Fruit fly (Drosophila melanogaster) whole organism, embryonic: ENCODE data around the gene CG46456.

Experiments used
- ATbp ChIP-seq: fragments of 200-800 bp; sonication (Bioruptor generic); optimal IDR thresholded peaks from 2 replicates; lab custom pipeline; 2017; ENCODE audit warnings: missing biosample characterization, mild to moderate bottlenecking, missing genetic modification characterization, missing genetic modification reagents
- Atf-2 ChIP-seq: fragments of 200-800 bp; sonication (Bioruptor generic); optimal IDR thresholded peaks from 2 replicates; lab custom pipeline; 2016; ENCODE audit warnings: missing biosample characterization, missing genetic modification characterization
- CG10147 ChIP-seq: fragments of 200-800 bp; sonication (Bioruptor generic); optimal IDR thresholded peaks from 2 replicates; lab custom pipeline; 2019; ENCODE audit warnings: missing biosample characterization, mild to moderate bottlenecking, missing genetic modification characterization, moderate library complexity
- CG10366 ChIP-seq: fragments of 200-800 bp; sonication (Bioruptor generic); IDR thresholded peaks from 2 replicates; pipeline ENCODE4 v1.3.6; 2022; ENCODE audit warnings: missing biosample characterization, missing genetic modification characterization
- CG10462 ChIP-seq: fragments of 200-800 bp; sonication (Bioruptor generic); optimal IDR thresholded peaks from 2 replicates; lab custom pipeline; 2016; ENCODE audit warnings: missing biosample characterization, missing genetic modification characterization
- CG10543 ChIP-seq: fragments of 200-800 bp; sonication (Bioruptor generic); optimal IDR thresholded peaks from 3 replicates; lab custom pipeline; 2017; ENCODE audit warnings: missing biosample characterization, mild to moderate bottlenecking, missing genetic modification characterization, moderate library complexity
- CG11560 ChIP-seq: fragments of 200-800 bp; sonication (Bioruptor generic); IDR thresholded peaks from 3 replicates; pipeline ENCODE4 v1.3.6; 2022; ENCODE audit warnings: missing biosample characterization, missing genetic modification characterization
- CG12299 ChIP-seq: fragments of 200-800 bp; sonication (Bioruptor generic); optimal IDR thresholded peaks from 2 replicates; lab custom pipeline; 2018; ENCODE audit warnings: missing biosample characterization, mild to moderate bottlenecking, missing genetic modification characterization
- CG14050 ChIP-seq: fragments of 200-800 bp; sonication (Bioruptor generic); IDR thresholded peaks from 3 replicates; pipeline ENCODE4 v1.3.6; 2022; ENCODE audit warnings: missing biosample characterization, missing genetic modification characterization
- CG14667 ChIP-seq: fragments of 200-800 bp; sonication (Bioruptor generic); IDR thresholded peaks from 2 replicates; pipeline ENCODE4 v1.3.6; 2022; ENCODE audit warnings: missing biosample characterization, missing genetic modification characterization
- CG15269 ChIP-seq: fragments of 200-800 bp; sonication (Bioruptor generic); optimal IDR thresholded peaks from 2 replicates; lab custom pipeline; 2018; ENCODE audit warnings: missing biosample characterization, mild to moderate bottlenecking, missing genetic modification characterization, moderate library complexity
- CG17328 ChIP-seq: fragments of 200-800 bp; sonication (Bioruptor generic); IDR thresholded peaks from 2 replicates; pipeline ENCODE4 v1.3.6; 2022; ENCODE audit warnings: missing biosample characterization, missing genetic modification characterization
- CG17359 ChIP-seq: fragments of 200-800 bp; sonication (Bioruptor generic); optimal IDR thresholded peaks from 3 replicates; lab custom pipeline; 2018; ENCODE audit warnings: missing biosample characterization, mild to moderate bottlenecking, missing genetic modification characterization, moderate library complexity
- CG18011 ChIP-seq: fragments of 200-800 bp; sonication (Bioruptor generic); optimal IDR thresholded peaks from 2 replicates; lab custom pipeline; 2017; ENCODE audit warnings: missing biosample characterization, missing genetic modification characterization, mild to moderate bottlenecking, moderate library complexity, missing genotype
- CG1832 ChIP-seq: fragments of 200-800 bp; sonication (Bioruptor generic); optimal IDR thresholded peaks from 2 replicates; lab custom pipeline; 2017; ENCODE audit warnings: missing biosample characterization, mild to moderate bottlenecking, missing genetic modification characterization, inconsistent platforms
- CG2116 ChIP-seq: fragments of 200-800 bp; sonication (Bioruptor generic); optimal IDR thresholded peaks from 3 replicates; lab custom pipeline; 2018; ENCODE audit warnings: missing biosample characterization, mild to moderate bottlenecking, missing genetic modification characterization
- CG2678 ChIP-seq: fragments of 200-800 bp; sonication (Bioruptor generic); optimal IDR thresholded peaks from 3 replicates; lab custom pipeline; 2019; ENCODE audit warnings: missing biosample characterization, mild to moderate bottlenecking, missing genetic modification characterization, moderate library complexity
- CG30403 ChIP-seq: fragments of 200-800 bp; sonication (Bioruptor generic); optimal IDR thresholded peaks from 3 replicates; lab custom pipeline; 2016; ENCODE audit warnings: missing biosample characterization, missing genetic modification characterization
- CG31388 ChIP-seq: fragments of 200-800 bp; sonication (Bioruptor generic); optimal IDR thresholded peaks from 2 replicates; lab custom pipeline; 2016; ENCODE audit warnings: missing biosample characterization, missing genetic modification characterization
- CG3407 ChIP-seq: fragments of 200-800 bp; sonication (Bioruptor generic); optimal IDR thresholded peaks from 2 replicates; lab custom pipeline; 2018; ENCODE audit warnings: missing biosample characterization, mild to moderate bottlenecking, missing genetic modification characterization
- CG3995 ChIP-seq: fragments of 200-800 bp; sonication (Bioruptor generic); optimal IDR thresholded peaks from 3 replicates; lab custom pipeline; 2016; ENCODE audit warnings: missing biosample characterization, missing genetic modification characterization
- CG4707 ChIP-seq: fragments of 200-800 bp; sonication (Bioruptor generic); optimal IDR thresholded peaks from 2 replicates; lab custom pipeline; 2018; ENCODE audit warnings: missing biosample characterization, mild to moderate bottlenecking, missing genetic modification characterization, moderate library complexity
- CG5245 ChIP-seq: fragments of 200-800 bp; sonication (Bioruptor generic); optimal IDR thresholded peaks from 3 replicates; lab custom pipeline; 2016; ENCODE audit warnings: missing biosample characterization, missing genetic modification characterization
- CG6272 ChIP-seq: fragments of 200-800 bp; sonication (Bioruptor generic); IDR thresholded peaks from 2 replicates; pipeline ENCODE4 v1.3.6; 2022; ENCODE audit warnings: missing biosample characterization, missing genetic modification characterization
- CG6683 ChIP-seq: fragments of 200-800 bp; sonication (Bioruptor generic); optimal IDR thresholded peaks from 2 replicates; lab custom pipeline; 2017; ENCODE audit warnings: missing biosample characterization, mild to moderate bottlenecking, missing genetic modification characterization, missing genetic modification reagents
- CG7556 ChIP-seq: fragments of 200-800 bp; sonication (Bioruptor generic); optimal IDR thresholded peaks from 2 replicates; lab custom pipeline; 2017; ENCODE audit warnings: missing biosample characterization, mild to moderate bottlenecking, missing genetic modification characterization
- CG7839 ChIP-seq: fragments of 200-800 bp; sonication (Bioruptor generic); optimal IDR thresholded peaks from 3 replicates; lab custom pipeline; 2018; ENCODE audit warnings: missing biosample characterization, mild to moderate bottlenecking, missing genetic modification characterization, moderate library complexity
- CG9215 ChIP-seq: fragments of 200-800 bp; sonication (Bioruptor generic); IDR thresholded peaks from 2 replicates; pipeline ENCODE4 v1.3.6; 2022; ENCODE audit warnings: missing biosample characterization, missing genetic modification characterization
- CHES-1-like ChIP-seq: fragments of 200-800 bp; sonication (Bioruptor generic); optimal IDR thresholded peaks from 2 replicates; lab custom pipeline; 2016; ENCODE audit warnings: missing biosample characterization, missing genetic modification characterization
- Dek ChIP-seq: fragments of 200-800 bp; sonication (Bioruptor generic); optimal IDR thresholded peaks from 3 replicates; lab custom pipeline; 2019; ENCODE audit warnings: missing biosample characterization, mild to moderate bottlenecking, missing genetic modification characterization, moderate library complexity
- Dfd ChIP-seq, 2 experiments: fragments of >200 bp; optimal IDR thresholded peaks; 2 replicates each; lab custom pipeline; 2017; ENCODE audit warnings: missing biosample characterization in 2 of 2, missing genetic modification characterization in 2 of 2
- Ets65A ChIP-seq: fragments of 200-800 bp; sonication (Bioruptor generic); peaks from one replicate; lab custom pipeline; 2016; ENCODE audit warnings: missing biosample characterization, missing genetic modification characterization
- Fer1 ChIP-seq: fragments of 200-800 bp; sonication (Bioruptor generic); optimal IDR thresholded peaks from 2 replicates; lab custom pipeline; 2017; ENCODE audit warnings: missing biosample characterization, mild to moderate bottlenecking, missing genetic modification characterization
- Hmx ChIP-seq: fragments of 200-800 bp; sonication (Bioruptor generic); optimal IDR thresholded peaks from 2 replicates; lab custom pipeline; 2016; ENCODE audit warnings: missing biosample characterization, missing genetic modification characterization
- Med ChIP-seq: fragments of 200-800 bp; sonication (Bioruptor generic); peaks from one replicate; lab custom pipeline; 2016; ENCODE audit warnings: missing biosample characterization, missing genetic modification characterization, mild to moderate bottlenecking, inconsistent platforms, moderate library complexity
- Mrtf ChIP-seq: fragments of 200-800 bp; sonication (Bioruptor generic); IDR thresholded peaks from 3 replicates; pipeline ENCODE4 v1.3.6; 2022; ENCODE audit warnings: missing biosample characterization, missing genetic modification characterization
- NfI ChIP-seq: fragments of 200-800 bp; sonication (Bioruptor generic); optimal IDR thresholded peaks from 3 replicates; lab custom pipeline; 2018; ENCODE audit warnings: missing biosample characterization, mild to moderate bottlenecking, missing genetic modification characterization, moderate library complexity
- PHDP ChIP-seq: fragments of 200-800 bp; sonication (Bioruptor generic); optimal IDR thresholded peaks from 3 replicates; lab custom pipeline; 2018; ENCODE audit warnings: missing biosample characterization, mild to moderate bottlenecking, missing genetic modification characterization, moderate library complexity
- Sox102F ChIP-seq: fragments of 200-800 bp; sonication (Bioruptor generic); optimal IDR thresholded peaks from 2 replicates; lab custom pipeline; 2018; ENCODE audit warnings: missing biosample characterization, mild to moderate bottlenecking, missing genetic modification characterization, moderate library complexity
- Xbp1 ChIP-seq: fragments of 200-800 bp; sonication (Bioruptor generic); optimal IDR thresholded peaks from 3 replicates; lab custom pipeline; 2016; ENCODE audit warnings: missing biosample characterization, mild to moderate bottlenecking, missing genetic modification characterization
- ac ChIP-seq: fragments of 200-800 bp; sonication (Bioruptor generic); optimal IDR thresholded peaks from 3 replicates; lab custom pipeline; 2017; ENCODE audit warnings: missing biosample characterization, mild to moderate bottlenecking, missing genetic modification characterization
- danr ChIP-seq: fragments of 200-800 bp; sonication (Bioruptor generic); IDR thresholded peaks from 2 replicates; pipeline ENCODE4 v1.3.6; 2022; ENCODE audit warnings: missing biosample characterization, missing genetic modification characterization
- eyg ChIP-seq: fragments of 200-800 bp; sonication (Bioruptor generic); optimal IDR thresholded peaks from 3 replicates; lab custom pipeline; 2016; ENCODE audit warnings: missing biosample characterization, missing genetic modification characterization
- gem ChIP-seq: fragments of 200-800 bp; sonication (Bioruptor generic); optimal IDR thresholded peaks from 2 replicates; lab custom pipeline; 2019; ENCODE audit warnings: missing biosample characterization, mild to moderate bottlenecking, missing genetic modification characterization, moderate library complexity
- grn ChIP-seq: fragments of 200-800 bp; sonication (Bioruptor generic); optimal IDR thresholded peaks from 3 replicates; lab custom pipeline; 2017; ENCODE audit warnings: missing biosample characterization, missing genetic modification characterization
- nmo ChIP-seq: fragments of 200-800 bp; sonication (Bioruptor generic); optimal IDR thresholded peaks from 2 replicates; lab custom pipeline; 2018; ENCODE audit warnings: missing biosample characterization, mild to moderate bottlenecking, missing genetic modification characterization, moderate library complexity
- psq ChIP-seq: fragments of 200-800 bp; sonication (Bioruptor generic); optimal IDR thresholded peaks from 2 replicates; lab custom pipeline; 2017; ENCODE audit warnings: missing biosample characterization, missing genetic modification characterization
- pzg ChIP-seq: fragments of 200-800 bp; sonication (Bioruptor generic); optimal IDR thresholded peaks from 3 replicates; lab custom pipeline; 2018; ENCODE audit warnings: missing biosample characterization, mild to moderate bottlenecking, missing genetic modification characterization, moderate library complexity
- seq ChIP-seq: fragments of 200-800 bp; sonication (Bioruptor generic); IDR thresholded peaks from 2 replicates; pipeline ENCODE4 v1.3.6; 2022; ENCODE audit warnings: missing biosample characterization, missing genetic modification characterization
- tio ChIP-seq: fragments of 200-800 bp; sonication (Bioruptor generic); optimal IDR thresholded peaks from 2 replicates; lab custom pipeline; 2017; ENCODE audit warnings: missing biosample characterization, missing genetic modification characterization, inconsistent platforms

The CG46456 gene

dm6 chr3L:5365164-5365879, 10.2 kb upstream of the CG46456 start (continued):
- TF ChIP-seq PHDP (tag; lab: Kevin White, UChicago) = peak; percentile 41
- TF ChIP-seq Med = peak; percentile 80
- peak; percentile 60 for TF ChIP-seq CG7839 (tag; lab: Kevin White, UChicago)
- TF ChIP-seq CG10147 (GFP tag; lab: Kevin White, UChicago) = no peak
- no peak for TF ChIP-seq CHES-1-like
- no peak for TF ChIP-seq Mrtf (GFP tag; lab: Robert Waterston, UW)
- TF ChIP-seq CG17359 (tag; lab: Kevin White, UChicago) = no peak
- no peak for TF ChIP-seq ac
- peak; percentile 31 for TF ChIP-seq CG7556 (GFP tag; lab: Kevin White, UChicago)
- TF ChIP-seq CG10462 (GFP tag; lab: Kevin White, UChicago) = no peak
- TF ChIP-seq CG15269 (tag; lab: Kevin White, UChicago) = peak; percentile 65
- peak; percentile 18 for TF ChIP-seq NfI (GFP tag; lab: Kevin White, UChicago)
- no peak for TF ChIP-seq CG31388 (GFP tag; lab: Kevin White, UChicago)
- TF ChIP-seq Atf-2 = no peak
- no peak for TF ChIP-seq CG14667 (GFP tag; lab: Robert Waterston, UW)
- TF ChIP-seq Dfd (GFP tag; optimal IDR thresholded peaks at IDR 0.05; lab: Kevin White, UChicago) = no peak
- no peak for TF ChIP-seq CG4707 (GFP tag; lab: Kevin White, UChicago)
- peak; percentile 6; the same call in 1 of the 2 replicates for TF ChIP-seq CG17328 (GFP tag; lab: Robert Waterston, UW)
- no peak for TF ChIP-seq pzg
- TF ChIP-seq CG2116 (GFP tag; lab: Kevin White, UChicago) = peak; percentile 31
- no peak for TF ChIP-seq CG9215 (GFP tag; lab: Robert Waterston, UW)
- TF ChIP-seq Dek = no peak
- peak; percentile 57 for TF ChIP-seq Sox102F (GFP tag; lab: Kevin White, UChicago)
- TF ChIP-seq Xbp1 (GFP tag; lab: Kevin White, UChicago) = peak; percentile 39
- TF ChIP-seq CG3995 (GFP tag; lab: Kevin White, UChicago) = no peak
- no peak for TF ChIP-seq eyg (GFP tag; lab: Kevin White, UChicago)
- TF ChIP-seq CG1832 (GFP tag; lab: Kevin White, UChicago) = peak; percentile 78
- TF ChIP-seq CG6683 (GFP tag; lab: Kevin White, UChicago) = no peak
- peak; percentile 27 for TF ChIP-seq ATbp (GFP tag; lab: Kevin White, UChicago)
- TF ChIP-seq CG6272 (GFP tag; lab: Robert Waterston, UW) = no peak
- TF ChIP-seq tio (GFP tag; lab: Kevin White, UChicago) = peak; percentile 31
- TF ChIP-seq CG5245 = no peak
- peak; percentile 71 for TF ChIP-seq Ets65A (GFP tag; lab: Kevin White, UChicago)
- peak; percentile 32 for TF ChIP-seq CG30403 (GFP tag; lab: Kevin White, UChicago)
- TF ChIP-seq CG11560 (tag; lab: Robert Waterston, UW) = no peak
- no peak for TF ChIP-seq Hmx (GFP tag; lab: Kevin White, UChicago)
- TF ChIP-seq danr (GFP tag; lab: Robert Waterston, UW) = no peak
- no peak for TF ChIP-seq CG3407 (GFP tag; lab: Kevin White, UChicago)
- no peak for TF ChIP-seq CG14050 (GFP tag; lab: Robert Waterston, UW)
- TF ChIP-seq nmo (GFP tag; lab: Kevin White, UChicago) = peak; percentile 41
- TF ChIP-seq seq (GFP tag; lab: Robert Waterston, UW) = peak; percentile 53
- peak; percentile 8 for TF ChIP-seq CG18011
- peak; percentile 51 for TF ChIP-seq CG10366 (GFP tag; lab: Robert Waterston, UW)
- no peak for TF ChIP-seq Fer1 (GFP tag; lab: Kevin White, UChicago)
- TF ChIP-seq grn (GFP tag; lab: Kevin White, UChicago) = no peak
- TF ChIP-seq CG2678 (tag; lab: Kevin White, UChicago) = peak; percentile 58
- TF ChIP-seq CG12299 (tag; lab: Kevin White, UChicago) = no peak
- no peak for TF ChIP-seq CG10543 (GFP tag; lab: Kevin White, UChicago)
- peak; percentile 23 for TF ChIP-seq psq
- TF ChIP-seq gem = peak; percentile 58
